Worm (Caenorhabditis elegans) whole organism, L1 larva: ENCODE results near the gene wee-1.1.

Experiments
- C16A3.4 ChIP-seq: fragments of 150-350 bp; optimal IDR thresholded peaks from 2 replicates; lab custom pipeline; 2014; ENCODE audit warnings: missing biosample characterization, missing genetic modification characterization
- F16B12.6 ChIP-seq: fragments of 150-350 bp; optimal IDR thresholded peaks from 2 replicates; lab custom pipeline; 2014; ENCODE audit warnings: missing biosample characterization, missing genetic modification characterization
- aha-1 ChIP-seq: fragments of 150-350 bp; optimal IDR thresholded peaks from 2 replicates; lab custom pipeline; 2014; ENCODE audit warnings: missing biosample characterization, missing genetic modification characterization
- alr-1 ChIP-seq: fragments of 200-800 bp; sonication (Bioruptor generic); optimal IDR thresholded peaks from 2 replicates; lab custom pipeline; 2018; ENCODE audit warnings: borderline replicate concordance, mild to moderate bottlenecking, missing genetic modification characterization, missing compliant biosample characterization
- aly-2 ChIP-seq: fragments of 150-350 bp; optimal IDR thresholded peaks from 2 replicates; lab custom pipeline; 2014; ENCODE audit warnings: missing biosample characterization, missing genetic modification characterization
- ama-1 ChIP-seq: fragments of 150-350 bp; optimal IDR thresholded peaks from 2 replicates; lab custom pipeline; 2014
- blmp-1 ChIP-seq: fragments of 150-350 bp; optimal IDR thresholded peaks from 2 replicates; lab custom pipeline; 2014; ENCODE audit warnings: missing biosample characterization, missing genetic modification characterization
- ceh-63 ChIP-seq: fragments of 200-800 bp; sonication (Bioruptor generic); optimal IDR thresholded peaks from 2 replicates; lab custom pipeline; 2018; ENCODE audit warnings: mild to moderate bottlenecking, missing genetic modification characterization, missing compliant biosample characterization
- ceh-8 ChIP-seq: fragments of 200-800 bp; sonication (Bioruptor generic); optimal IDR thresholded peaks from 2 replicates; lab custom pipeline; 2018; ENCODE audit warnings: mild to moderate bottlenecking, missing genetic modification characterization, moderate library complexity, missing compliant biosample characterization
- ceh-82 ChIP-seq, 3 experiments: fragments of 150-350 bp in 1 of 3; sonication (generic microtip) in 2 of 3; optimal IDR thresholded peaks; 2 replicates each; lab custom pipeline; 2014 to 2017; ENCODE audit warnings: missing biosample characterization in 3 of 3, missing genetic modification characterization in 3 of 3
- ceh-88 ChIP-seq: fragments of 200-800 bp; sonication (Bioruptor generic); IDR thresholded peaks from 2 replicates; pipeline ENCODE4 v1.3.6; 2022; ENCODE audit warnings: missing genetic modification characterization, missing compliant biosample characterization
- dsc-1 ChIP-seq: sonication (generic microtip); optimal IDR thresholded peaks from 2 replicates; lab custom pipeline; 2016; ENCODE audit warnings: mild to moderate bottlenecking, missing genetic modification characterization, missing compliant biosample characterization
- efl-1 ChIP-seq, 4 experiments: fragments of 150-350 bp; optimal IDR thresholded peaks in 3 of 4; peaks in 1 of 4; 1 replicate in 1 of 4; 2 replicates in 3 of 4; lab custom pipeline; 2014; ENCODE audit warnings: missing biosample characterization in 2 of 4, missing genetic modification characterization in 2 of 4, missing genetic modification reagents in 2 of 4
- efl-3 ChIP-seq: fragments of 200-800 bp; sonication (Bioruptor generic); optimal IDR thresholded peaks from 2 replicates; lab custom pipeline; 2018; ENCODE audit warnings: mild to moderate bottlenecking, missing genetic modification characterization, missing compliant biosample characterization
- egl-13 ChIP-seq: sonication (generic microtip); optimal IDR thresholded peaks from 2 replicates; lab custom pipeline; 2016; ENCODE audit warnings: missing genotype, missing genetic modification reagents, missing genetic modification characterization, missing compliant biosample characterization
- fkh-10 ChIP-seq: sonication (generic microtip); optimal IDR thresholded peaks from 2 replicates; lab custom pipeline; 2017; ENCODE audit warnings: missing biosample characterization, missing genetic modification reagents, missing genetic modification characterization
- fkh-4 ChIP-seq: sonication (generic microtip); optimal IDR thresholded peaks from 2 replicates; lab custom pipeline; 2016; ENCODE audit warnings: missing compliant biosample characterization, missing genetic modification characterization, borderline replicate concordance
- fkh-8 ChIP-seq: sonication (generic microtip); optimal IDR thresholded peaks from 2 replicates; lab custom pipeline; 2016; ENCODE audit warnings: mild to moderate bottlenecking, missing genetic modification characterization, missing compliant biosample characterization
- hlh-17 ChIP-seq: fragments of 200-800 bp; sonication (Bioruptor generic); optimal IDR thresholded peaks from 2 replicates; lab custom pipeline; 2018; ENCODE audit warnings: missing genetic modification characterization, mild to moderate bottlenecking, missing compliant biosample characterization, moderate library complexity, borderline replicate concordance
- hpl-2 ChIP-seq: fragments of 150-350 bp; optimal IDR thresholded peaks from 2 replicates; lab custom pipeline; 2014; ENCODE audit warnings: missing biosample characterization, missing genetic modification reagents, missing genetic modification characterization
- irx-1 ChIP-seq: sonication (generic microtip); optimal IDR thresholded peaks from 2 replicates; lab custom pipeline; 2016; ENCODE audit warnings: missing genetic modification characterization, missing compliant biosample characterization
- isw-1 ChIP-seq: fragments of 200-800 bp; sonication (Bioruptor generic); IDR thresholded peaks from 2 replicates; pipeline ENCODE4 v1.3.6; 2022; ENCODE audit warnings: missing genetic modification characterization, missing compliant biosample characterization
- jun-1 ChIP-seq: fragments of 150-350 bp; optimal IDR thresholded peaks from 2 replicates; lab custom pipeline; 2014; ENCODE audit warnings: missing biosample characterization, missing genetic modification reagents, missing genetic modification characterization
- lin-14 ChIP-seq: fragments of 200-800 bp; sonication (Bioruptor generic); optimal IDR thresholded peaks from 2 replicates; lab custom pipeline; 2018; ENCODE audit warnings: mild to moderate bottlenecking, missing genetic modification characterization, moderate library complexity, missing compliant biosample characterization
- lin-35 ChIP-seq, 2 experiments: fragments of 150-350 bp; optimal IDR thresholded peaks; 2 replicates each; lab custom pipeline; 2014; ENCODE audit warnings: missing biosample characterization in 2 of 2, missing genetic modification characterization in 2 of 2, missing genetic modification reagents in 2 of 2
- lsy-2 ChIP-seq, 2 experiments: fragments of 150-350 bp; optimal IDR thresholded peaks; 2 replicates each; lab custom pipeline; 2014; ENCODE audit warnings: missing biosample characterization in 2 of 2, missing genetic modification characterization in 2 of 2
- mdl-1 ChIP-seq, 2 experiments: fragments of 150-350 bp; optimal IDR thresholded peaks; 2 replicates each; lab custom pipeline; 2014 to 2017; ENCODE audit warnings: missing biosample characterization in 2 of 2, missing genetic modification characterization in 2 of 2, inconsistent platforms in 1 of 2
- mep-1 ChIP-seq: fragments of 150-350 bp; optimal IDR thresholded peaks from 2 replicates; lab custom pipeline; 2014; ENCODE audit warnings: missing biosample characterization, missing genetic modification characterization
- nhr-19 ChIP-seq: fragments of 200-800 bp; sonication (Bioruptor generic); conservative IDR thresholded peaks from 2 replicates; pipeline ENCODE4 v1.3.6; 2022; ENCODE audit warnings: missing genetic modification characterization, missing compliant biosample characterization
- nhr-20 ChIP-seq: sonication (generic microtip); optimal IDR thresholded peaks from 2 replicates; lab custom pipeline; 2016; ENCODE audit warnings: mild to moderate bottlenecking, missing genetic modification characterization, missing compliant biosample characterization
- nhr-28 ChIP-seq: fragments of 150-350 bp; optimal IDR thresholded peaks from 2 replicates; lab custom pipeline; 2014; ENCODE audit warnings: missing biosample characterization, missing genetic modification characterization
- nhr-47 ChIP-seq: sonication (generic microtip); optimal IDR thresholded peaks from 2 replicates; lab custom pipeline; 2016; ENCODE audit warnings: mild to moderate bottlenecking, missing genetic modification characterization, moderate library complexity, missing compliant biosample characterization
- nhr-71 ChIP-seq: sonication (generic microtip); optimal IDR thresholded peaks from 2 replicates; lab custom pipeline; 2016; ENCODE audit warnings: mild to moderate bottlenecking, missing genetic modification characterization, moderate library complexity, missing compliant biosample characterization
- nhr-90 ChIP-seq: sonication (generic microtip); optimal IDR thresholded peaks from 2 replicates; lab custom pipeline; 2016; ENCODE audit warnings: mild to moderate bottlenecking, missing genetic modification characterization, missing compliant biosample characterization; ENCODE audit not compliant: poor library complexity
- pag-3 ChIP-seq: sonication (generic microtip); optimal IDR thresholded peaks from 2 replicates; lab custom pipeline; 2017; ENCODE audit warnings: missing genetic modification characterization, mild to moderate bottlenecking, missing compliant biosample characterization, antibody characterized with exemption, borderline replicate concordance; ENCODE audit not compliant: insufficient read depth
- pax-3 ChIP-seq: fragments of 200-800 bp; sonication (Bioruptor generic); optimal IDR thresholded peaks from 2 replicates; lab custom pipeline; 2018; ENCODE audit warnings: mild to moderate bottlenecking, missing genetic modification characterization, moderate library complexity, missing compliant biosample characterization
- rnt-1 ChIP-seq: sonication (generic microtip); optimal IDR thresholded peaks from 2 replicates; lab custom pipeline; 2016; ENCODE audit warnings: mild to moderate bottlenecking, missing genetic modification characterization, moderate library complexity, missing compliant biosample characterization
- skn-1 ChIP-seq: fragments of 150-350 bp; optimal IDR thresholded peaks from 2 replicates; lab custom pipeline; 2014; ENCODE audit warnings: missing biosample characterization, missing genetic modification characterization
- sox-4 ChIP-seq: sonication (generic microtip); optimal IDR thresholded peaks from 2 replicates; lab custom pipeline; 2016; ENCODE audit warnings: missing genetic modification characterization, missing compliant biosample characterization
- sup-37 ChIP-seq: fragments of 200-800 bp; sonication (Bioruptor generic); optimal IDR thresholded peaks from 2 replicates; lab custom pipeline; 2018; ENCODE audit warnings: mild to moderate bottlenecking, missing genetic modification characterization, missing compliant biosample characterization
- unc-130 ChIP-seq: fragments of 150-350 bp; optimal IDR thresholded peaks from 2 replicates; lab custom pipeline; 2017; ENCODE audit warnings: missing biosample characterization, missing genetic modification characterization, inconsistent platforms
- unc-86 ChIP-seq: sonication (generic microtip); optimal IDR thresholded peaks from 2 replicates; lab custom pipeline; 2016; ENCODE audit warnings: missing genetic modification characterization, missing compliant biosample characterization
- xbp-1 ChIP-seq: sonication (generic microtip); optimal IDR thresholded peaks from 2 replicates; lab custom pipeline; 2016; ENCODE audit warnings: missing genetic modification characterization, missing compliant biosample characterization
- zip-4 ChIP-seq: fragments of 200-800 bp; sonication (Bioruptor generic); optimal IDR thresholded peaks from 2 replicates; lab custom pipeline; 2018; ENCODE audit warnings: mild to moderate bottlenecking, missing genetic modification characterization, moderate library complexity, missing compliant biosample characterization
- ztf-11 ChIP-seq, 2 experiments: sonication (generic microtip); optimal IDR thresholded peaks; 2 replicates each; lab custom pipeline; 2016 to 2017; ENCODE audit warnings: missing genetic modification characterization in 2 of 2, missing biosample characterization in 1 of 2, missing compliant biosample characterization in 1 of 2

wee-1.1 gene

ce11 chrII:9620616-9621015 lies 37.3 kb upstream of the wee-1.1 start (continued):
- TF ChIP-seq nhr-20 (tag; lab: Kevin White, UChicago) (peak; percentile 13), C16A3.4 (tag; lab: Kevin White, UChicago) (peak; percentile 22), alr-1 (tag; lab: Kevin White, UChicago) (no peak), ama-1 (no peak), ceh-8 (GFP tag; lab: Kevin White, UChicago) (no peak), dsc-1 (tag; lab: Kevin White, UChicago) (no peak), sox-4 (tag; lab: Kevin White, UChicago) (no peak), hlh-17 (GFP tag; lab: Kevin White, UChicago) (no peak), pag-3 (tag; lab: Kevin White, UChicago) (no peak), egl-13 (no peak), mep-1 (tag; lab: Kevin White, UChicago) (peak; percentile 39), skn-1 (tag; lab: Kevin White, UChicago) (no peak), ceh-88 (GFP tag; lab: Robert Waterston, UW) (no peak), unc-130 (tag; lab: Kevin White, UChicago) (peak; percentile 51), fkh-8 (no peak)

ce11 chrII:9619995-9620535 lies 36.7 kb upstream of the wee-1.1 start:
- TF ChIP-seq blmp-1 (tag; lab: Kevin White, UChicago) (peak; percentile 88), rnt-1 (tag; lab: Kevin White, UChicago) (peak; percentile 29), hpl-2 (GFP tag; lab: Kevin White, UChicago) (no peak), efl-3 (GFP tag; lab: Kevin White, UChicago) (no peak), hlh-17 (GFP tag; lab: Kevin White, UChicago) (no peak), ama-1 (no peak), xbp-1 (tag; lab: Kevin White, UChicago) (no peak), skn-1 (tag; lab: Kevin White, UChicago) (peak; percentile 11), F16B12.6 (no peak), zip-4 (GFP tag; lab: Kevin White, UChicago) (no peak)

DNA sequence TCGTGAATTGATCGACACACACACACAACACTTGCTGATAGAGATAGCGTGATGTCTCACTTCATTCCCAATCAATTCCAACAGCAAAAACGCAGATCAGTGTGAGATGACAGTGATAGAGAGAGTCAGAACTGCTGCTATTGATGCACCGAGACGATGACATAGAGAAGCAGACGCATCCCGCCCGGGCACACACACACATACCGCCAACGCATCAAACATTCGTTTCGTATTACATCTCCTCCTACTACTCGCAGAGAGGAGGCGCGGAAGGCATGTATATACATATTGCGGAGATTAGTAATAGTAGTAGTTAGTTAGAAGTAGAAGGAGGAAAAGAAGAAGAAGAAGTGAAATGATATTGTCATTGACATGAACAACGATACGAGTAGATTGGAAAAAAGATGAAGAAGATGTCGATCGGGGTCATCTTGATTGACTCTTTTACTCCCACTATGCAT lies 36.1 kb upstream of the wee-1.1 start:
- peak; percentile 30 for TF ChIP-seq aly-2 (tag; lab: Kevin White, UChicago)
- TF ChIP-seq efl-1 (optimal IDR thresholded peaks at IDR 0.05; lab: Kevin White, UChicago), result peak; percentile 33 to 43
- TF ChIP-seq efl-1 (GFP tag; optimal IDR thresholded peaks at IDR 0.05 in 1 of 2; lab: Kevin White, UChicago), result no peak
- TF ChIP-seq hlh-17 (GFP tag; lab: Kevin White, UChicago), result no peak
- TF ChIP-seq C16A3.4 (tag; lab: Kevin White, UChicago), result peak; percentile 61
- no peak for TF ChIP-seq irx-1 (tag; lab: Kevin White, UChicago)
- no peak for TF ChIP-seq nhr-28 (tag; lab: Kevin White, UChicago)
- peak; percentile 26 to 55 for TF ChIP-seq lsy-2 (tag; optimal IDR thresholded peaks at IDR 0.05; lab: Kevin White, UChicago)
- peak; percentile 72 for TF ChIP-seq nhr-20 (tag; lab: Kevin White, UChicago)
- TF ChIP-seq pax-3 (tag; lab: Kevin White, UChicago), result no peak
- TF ChIP-seq lin-14 (GFP tag; lab: Kevin White, UChicago), result peak; percentile 87
- TF ChIP-seq jun-1 (tag; lab: Kevin White, UChicago), result peak; percentile 59
- no peak for TF ChIP-seq fkh-10 (GFP tag; lab: Kevin White, UChicago)
- no peak for TF ChIP-seq isw-1 (GFP tag; lab: Robert Waterston, UW)
- TF ChIP-seq ceh-63 (GFP tag; lab: Kevin White, UChicago), result no peak
- peak; percentile 79 for TF ChIP-seq blmp-1 (tag; lab: Kevin White, UChicago)
- peak in 1 of 2 experiments; percentile 70 for TF ChIP-seq mdl-1 (tag; optimal IDR thresholded peaks at IDR 0.05; lab: Kevin White, UChicago)
- peak; percentile 4 to 64 for TF ChIP-seq lin-35 (GFP tag; optimal IDR thresholded peaks at IDR 0.05; lab: Kevin White, UChicago)
- TF ChIP-seq nhr-71, result peak; percentile 80
- TF ChIP-seq fkh-4, result no peak
- TF ChIP-seq nhr-90, result peak; percentile 72
- TF ChIP-seq sox-4 (tag; lab: Kevin White, UChicago), result no peak
- peak; percentile 59 for TF ChIP-seq mep-1 (tag; lab: Kevin White, UChicago)
- TF ChIP-seq nhr-47 (tag; lab: Kevin White, UChicago), result peak; percentile 17
- no peak for TF ChIP-seq ztf-11 (tag; optimal IDR thresholded peaks at IDR 0.05; lab: Kevin White, UChicago)
- TF ChIP-seq aha-1 (tag; lab: Kevin White, UChicago), result no peak
- TF ChIP-seq sup-37 (GFP tag; lab: Kevin White, UChicago), result no peak
- TF ChIP-seq skn-1 (tag; lab: Kevin White, UChicago), result peak; percentile 32
- TF ChIP-seq ceh-82 (tag; optimal IDR thresholded peaks at IDR 0.05; lab: Kevin White, UChicago), result peak in 2 of 3 experiments; percentile 18 to 35
- TF ChIP-seq unc-86 (tag; lab: Kevin White, UChicago), result no peak
- peak; percentile 61 for TF ChIP-seq nhr-19 (GFP tag; lab: Robert Waterston, UW)
